Worm (Caenorhabditis elegans) whole organism, L3 larva: ENCODE measurements around the gene hot-9.

Source experiments
- aly-2 ChIP-seq: fragments of 150-350 bp; optimal IDR thresholded peaks from 2 replicates; lab custom pipeline; 2014; ENCODE audit warnings: missing biosample characterization, missing genetic modification characterization
- ama-1 ChIP-seq: fragments of 150-350 bp; optimal IDR thresholded peaks from 2 replicates; lab custom pipeline; 2018
- ceh-28 ChIP-seq: fragments of 150-350 bp; optimal IDR thresholded peaks from 2 replicates; lab custom pipeline; 2014; ENCODE audit warnings: missing biosample characterization, missing genetic modification reagents, missing genetic modification characterization
- ceh-82 ChIP-seq: fragments of 150-350 bp; optimal IDR thresholded peaks from 2 replicates; lab custom pipeline; 2014; ENCODE audit warnings: missing biosample characterization, missing genetic modification characterization
- fkh-10 ChIP-seq: sonication (generic microtip); optimal IDR thresholded peaks from 2 replicates; lab custom pipeline; 2017; ENCODE audit warnings: missing biosample characterization, missing genetic modification reagents, missing genetic modification characterization
- jun-1 ChIP-seq: fragments of 150-350 bp; optimal IDR thresholded peaks from 2 replicates; lab custom pipeline; 2014; ENCODE audit warnings: missing biosample characterization, missing genetic modification reagents, missing genetic modification characterization
- lin-39 ChIP-seq: fragments of 150-350 bp; optimal IDR thresholded peaks from 2 replicates; lab custom pipeline; 2018; ENCODE audit warnings: missing biosample characterization, missing genetic modification reagents, missing genetic modification characterization
- nhr-11 ChIP-seq: fragments of 150-350 bp; optimal IDR thresholded peaks from 2 replicates; lab custom pipeline; 2014; ENCODE audit warnings: missing biosample characterization, missing genetic modification characterization
- nhr-28 ChIP-seq: fragments of 150-350 bp; optimal IDR thresholded peaks from 2 replicates; lab custom pipeline; 2014; ENCODE audit warnings: missing biosample characterization, missing genetic modification characterization
- pqm-1 ChIP-seq: fragments of 150-350 bp; optimal IDR thresholded peaks from 2 replicates; lab custom pipeline; 2017; ENCODE audit warnings: missing biosample characterization, missing genetic modification characterization, inconsistent platforms
- unc-39 ChIP-seq: sonication (generic microtip); optimal IDR thresholded peaks from 4 replicates; lab custom pipeline; 2017; ENCODE audit warnings: missing biosample characterization, missing genetic modification characterization
- ztf-11 ChIP-seq: fragments of 150-350 bp; optimal IDR thresholded peaks from 2 replicates; lab custom pipeline; 2014; ENCODE audit warnings: missing biosample characterization, missing genetic modification characterization

DNA sequence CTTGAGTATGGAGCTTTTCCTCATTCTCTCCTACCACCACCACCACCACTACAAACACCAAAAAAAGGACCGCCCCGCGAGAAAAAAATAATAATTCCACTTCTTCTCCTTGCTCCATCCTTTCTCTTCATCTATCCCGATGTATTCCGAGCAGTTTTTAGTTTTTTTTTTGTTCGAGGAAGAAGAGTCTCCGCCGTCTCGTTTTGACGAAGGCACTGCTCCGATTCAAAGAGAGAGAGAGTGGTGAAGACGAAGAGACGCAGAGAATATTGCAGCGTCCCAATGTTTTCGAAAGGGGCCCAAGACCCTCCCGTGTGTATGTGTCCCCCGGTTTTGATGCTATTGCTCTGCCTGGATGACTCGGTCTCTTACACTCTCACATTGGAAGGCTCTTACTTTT lies 35.8 kb upstream of the hot-9 start:
- TF ChIP-seq ceh-28 (tag; lab: Kevin White, UChicago) (no peak), nhr-28 (tag; lab: Kevin White, UChicago) (no peak), jun-1 (tag; lab: Kevin White, UChicago) (no peak), ztf-11 (no peak), pqm-1 (tag; lab: Kevin White, UChicago) (no peak), lin-39 (tag; lab: Kevin White, UChicago) (no peak), unc-39 (tag; lab: Kevin White, UChicago) (no peak), ceh-82 (tag; lab: Kevin White, UChicago) (no peak), ama-1 (lab: Kevin White, UChicago) (no peak), fkh-10 (GFP tag; lab: Kevin White, UChicago) (peak; percentile 46), nhr-11 (no peak), aly-2 (tag; lab: Kevin White, UChicago) (no peak)
